Worm (Caenorhabditis elegans) whole organism, L3 larva: ENCODE results near the gene mccc-2.

Experiments
- aly-2 ChIP-seq: fragments of 150-350 bp; optimal IDR thresholded peaks from 2 replicates; lab custom pipeline; 2014; ENCODE audit warnings: missing biosample characterization, missing genetic modification characterization
- ceh-28 ChIP-seq: fragments of 150-350 bp; optimal IDR thresholded peaks from 2 replicates; lab custom pipeline; 2014; ENCODE audit warnings: missing biosample characterization, missing genetic modification reagents, missing genetic modification characterization
- daf-12 ChIP-seq: fragments of 150-350 bp; optimal IDR thresholded peaks from 2 replicates; lab custom pipeline; 2014; ENCODE audit warnings: missing biosample characterization, missing genetic modification reagents, missing genetic modification characterization
- egl-5 ChIP-seq: fragments of 150-350 bp; optimal IDR thresholded peaks from 2 replicates; lab custom pipeline; 2017; ENCODE audit warnings: missing biosample characterization, missing genetic modification reagents, missing genetic modification characterization, inconsistent platforms
- elt-2 ChIP-seq: sonication (generic microtip); optimal IDR thresholded peaks from 2 replicates; lab custom pipeline; 2016; ENCODE audit warnings: missing genetic modification reagents, mild to moderate bottlenecking, missing genetic modification characterization, missing compliant biosample characterization
- elt-3 ChIP-seq, 3 experiments: fragments of 150-350 bp in 1 of 3; sonication (generic microtip) in 2 of 3; optimal IDR thresholded peaks; 2 replicates in 2 of 3; 4 replicates in 1 of 3; lab custom pipeline; 2014 to 2017; ENCODE audit warnings: missing biosample characterization in 3 of 3, missing genetic modification characterization in 3 of 3
- fkh-10 ChIP-seq: sonication (generic microtip); optimal IDR thresholded peaks from 2 replicates; lab custom pipeline; 2017; ENCODE audit warnings: missing biosample characterization, missing genetic modification reagents, missing genetic modification characterization
- fkh-2 ChIP-seq: fragments of 150-350 bp; optimal IDR thresholded peaks from 2 replicates; lab custom pipeline; 2014; ENCODE audit warnings: missing biosample characterization, missing genetic modification reagents, missing genetic modification characterization
- fos-1 ChIP-seq: fragments of 150-350 bp; optimal IDR thresholded peaks from 2 replicates; lab custom pipeline; 2014; ENCODE audit warnings: missing biosample characterization, missing genetic modification characterization
- lin-15B ChIP-seq: fragments of 150-350 bp; optimal IDR thresholded peaks from 2 replicates; lab custom pipeline; 2014; ENCODE audit warnings: missing biosample characterization, missing genetic modification characterization
- lin-39 ChIP-seq: fragments of 150-350 bp; optimal IDR thresholded peaks from 2 replicates; lab custom pipeline; 2018; ENCODE audit warnings: missing biosample characterization, missing genetic modification reagents, missing genetic modification characterization
- lsy-12 ChIP-seq: sonication (generic microtip); optimal IDR thresholded peaks from 2 replicates; lab custom pipeline; 2016; ENCODE audit warnings: mild to moderate bottlenecking, missing genetic modification characterization, missing compliant biosample characterization
- nhr-11 ChIP-seq: fragments of 150-350 bp; optimal IDR thresholded peaks from 2 replicates; lab custom pipeline; 2014; ENCODE audit warnings: missing biosample characterization, missing genetic modification characterization
- nhr-12 ChIP-seq: fragments of 150-350 bp; optimal IDR thresholded peaks from 2 replicates; lab custom pipeline; 2014; ENCODE audit warnings: missing biosample characterization, missing genetic modification characterization
- nhr-237 ChIP-seq: fragments of 150-350 bp; optimal IDR thresholded peaks from 2 replicates; lab custom pipeline; 2014; ENCODE audit warnings: missing biosample characterization, missing genetic modification characterization
- nhr-25 ChIP-seq: sonication (generic microtip); optimal IDR thresholded peaks from 2 replicates; lab custom pipeline; 2017; ENCODE audit warnings: missing biosample characterization, missing genetic modification characterization
- nhr-28 ChIP-seq: fragments of 150-350 bp; optimal IDR thresholded peaks from 2 replicates; lab custom pipeline; 2014; ENCODE audit warnings: missing biosample characterization, missing genetic modification characterization
- nhr-43 ChIP-seq: sonication (generic microtip); optimal IDR thresholded peaks from 2 replicates; lab custom pipeline; 2016; ENCODE audit warnings: mild to moderate bottlenecking, missing genetic modification characterization, missing compliant biosample characterization; ENCODE audit not compliant: poor library complexity, severe bottlenecking
- nhr-67 ChIP-seq: fragments of 150-350 bp; optimal IDR thresholded peaks from 2 replicates; lab custom pipeline; 2014; ENCODE audit warnings: missing biosample characterization, missing genetic modification characterization
- nhr-76 ChIP-seq: fragments of 150-350 bp; sonication (generic microtip); optimal IDR thresholded peaks from 5 replicates; lab custom pipeline; 2014; ENCODE audit warnings: missing biosample characterization, missing genetic modification characterization
- pha-4 ChIP-seq: fragments of 150-350 bp; optimal IDR thresholded peaks from 2 replicates; lab custom pipeline; 2014; ENCODE audit warnings: missing biosample characterization, missing genetic modification reagents, missing genetic modification characterization
- pqm-1 ChIP-seq: fragments of 150-350 bp; optimal IDR thresholded peaks from 2 replicates; lab custom pipeline; 2017; ENCODE audit warnings: missing biosample characterization, missing genetic modification characterization, inconsistent platforms
- sea-2 ChIP-seq: fragments of 150-350 bp; sonication (generic microtip); optimal IDR thresholded peaks from 4 replicates; lab custom pipeline; 2014; ENCODE audit warnings: missing biosample characterization, missing genetic modification reagents, missing genetic modification characterization
- snpc-4 ChIP-seq: fragments of 150-350 bp; optimal IDR thresholded peaks from 2 replicates; lab custom pipeline; 2014; ENCODE audit warnings: missing biosample characterization, missing genetic modification characterization
- unc-39 ChIP-seq: sonication (generic microtip); optimal IDR thresholded peaks from 4 replicates; lab custom pipeline; 2017; ENCODE audit warnings: missing biosample characterization, missing genetic modification characterization
- zag-1 ChIP-seq: fragments of 150-350 bp; optimal IDR thresholded peaks from 2 replicates; lab custom pipeline; 2014; ENCODE audit warnings: missing biosample characterization, missing genetic modification characterization
- ztf-11 ChIP-seq: fragments of 150-350 bp; optimal IDR thresholded peaks from 2 replicates; lab custom pipeline; 2014; ENCODE audit warnings: missing biosample characterization, missing genetic modification characterization
- ztf-4 ChIP-seq: fragments of 150-350 bp; optimal IDR thresholded peaks from 2 replicates; lab custom pipeline; 2014; ENCODE audit warnings: missing biosample characterization, missing genetic modification characterization

mccc-2 gene

DNA sequence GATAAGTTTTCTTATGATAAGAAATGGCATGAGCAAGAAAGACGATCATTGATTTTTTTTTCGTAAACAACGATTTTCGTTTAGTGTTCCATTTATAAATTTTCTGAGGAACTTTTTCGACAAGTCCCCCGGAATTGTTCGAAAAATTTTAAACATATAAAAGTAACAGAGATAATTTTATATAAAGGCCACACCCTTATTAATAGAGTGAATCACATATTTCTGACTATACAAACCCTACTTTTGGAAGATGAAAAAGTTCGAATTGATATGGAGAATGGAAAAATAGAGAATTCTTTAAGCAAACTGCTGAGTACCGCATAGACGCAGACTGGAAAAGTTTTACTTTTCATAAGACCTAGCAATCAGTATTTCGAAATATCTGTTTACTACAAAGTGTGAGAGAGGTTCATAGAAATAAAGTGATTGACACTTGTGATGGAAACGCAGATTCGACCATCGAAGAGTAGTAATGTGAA, 38.0 kb downstream of the mccc-2 start (continued):
- TF ChIP-seq lsy-12 (tag; lab: Kevin White, UChicago) (peak; percentile 70), elt-2 (peak; percentile 66), snpc-4 (peak; percentile 60)

DNA sequence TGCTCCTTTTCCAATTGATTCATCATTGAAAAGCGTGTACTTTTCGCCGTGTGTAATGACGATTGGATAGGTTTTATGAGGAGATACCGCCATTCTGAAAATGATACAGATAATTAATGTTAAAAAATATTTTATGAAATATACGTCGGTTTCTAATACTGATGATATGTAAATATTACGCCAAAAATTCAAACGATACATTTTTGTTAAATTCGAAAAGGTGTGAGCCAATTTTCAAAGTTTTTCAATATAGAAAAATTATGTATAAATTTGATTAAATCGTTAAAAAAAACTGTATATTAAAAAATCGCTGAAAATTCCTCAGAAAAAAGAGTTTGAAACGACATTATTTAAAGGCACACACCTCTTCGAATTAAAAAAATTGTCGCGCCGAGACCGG, 38.6 kb downstream of the mccc-2 start, which contains the start of gene ikke-1:
ikke-1 (minus strand) TSS at position 101 of the 400 bp plus-strand sequence.
- no peak for TF ChIP-seq egl-5
- no peak for TF ChIP-seq nhr-237 (tag; lab: Kevin White, UChicago)
- no peak for TF ChIP-seq nhr-12 (tag; lab: Kevin White, UChicago)
- no peak for TF ChIP-seq pqm-1 (tag; lab: Kevin White, UChicago)
- no peak for TF ChIP-seq daf-12 (tag; lab: Kevin White, UChicago)
- no peak for TF ChIP-seq lin-15B
- no peak for TF ChIP-seq pha-4 (tag; lab: Kevin White, UChicago)
- no peak for TF ChIP-seq nhr-43
- TF ChIP-seq nhr-67 (tag; lab: Kevin White, UChicago): no peak
- no peak for TF ChIP-seq unc-39 (tag; lab: Kevin White, UChicago)
- no peak for TF ChIP-seq nhr-76 (tag; lab: Kevin White, UChicago)
- no peak for TF ChIP-seq fkh-2 (tag; lab: Kevin White, UChicago)
- no peak for TF ChIP-seq zag-1
- TF ChIP-seq nhr-28 (tag; lab: Kevin White, UChicago): no peak

DNA sequence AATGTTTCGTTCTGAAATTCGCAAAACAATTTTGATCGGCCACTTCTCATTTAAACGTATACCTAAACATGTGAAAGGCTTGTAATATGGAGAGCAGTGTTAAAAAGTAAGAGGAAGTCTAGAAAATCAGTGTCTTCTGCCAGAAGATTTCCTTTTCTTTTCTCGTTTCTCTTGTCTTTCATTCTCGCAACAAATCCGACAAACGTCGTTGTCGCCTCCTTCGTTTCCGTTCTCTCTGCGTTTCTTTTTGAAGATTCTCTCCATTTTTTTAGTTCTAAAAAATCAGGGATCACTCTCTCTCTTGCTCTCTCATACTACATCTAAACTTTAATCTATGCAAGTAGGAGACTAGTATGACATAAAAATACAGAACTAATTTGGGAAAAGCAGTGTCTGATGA, 41.9 kb downstream of the mccc-2 start:
- no peak for TF ChIP-seq nhr-25 (tag; lab: Kevin White, UChicago)
- no peak for TF ChIP-seq nhr-12 (tag; lab: Kevin White, UChicago)
- peak; percentile 6 for TF ChIP-seq fkh-10 (GFP tag; lab: Kevin White, UChicago)
- TF ChIP-seq fos-1 (tag; lab: Kevin White, UChicago): no peak
- TF ChIP-seq, all 47 proteins: peak for 1

- no peak for TF ChIP-seq lsy-12 (tag; lab: Kevin White, UChicago)
- no peak for TF ChIP-seq aly-2
- TF ChIP-seq fkh-2 (tag; lab: Kevin White, UChicago): no peak
- no peak for TF ChIP-seq nhr-43
- no peak for TF ChIP-seq fos-1 (tag; lab: Kevin White, UChicago)
- TF ChIP-seq nhr-67 (tag; lab: Kevin White, UChicago): no peak
- no peak for TF ChIP-seq sea-2 (GFP tag; lab: Kevin White, UChicago)
- TF ChIP-seq nhr-11: no peak
- TF ChIP-seq, all 47 proteins: peak for 0
These were observed 43.3 kb downstream of the mccc-2 start, which contains the start of gene R107.2 for ce11 chrIII:9045838-9046237. TSS of gene R107.2 (minus strand) at chrIII:9045938.

DNA sequence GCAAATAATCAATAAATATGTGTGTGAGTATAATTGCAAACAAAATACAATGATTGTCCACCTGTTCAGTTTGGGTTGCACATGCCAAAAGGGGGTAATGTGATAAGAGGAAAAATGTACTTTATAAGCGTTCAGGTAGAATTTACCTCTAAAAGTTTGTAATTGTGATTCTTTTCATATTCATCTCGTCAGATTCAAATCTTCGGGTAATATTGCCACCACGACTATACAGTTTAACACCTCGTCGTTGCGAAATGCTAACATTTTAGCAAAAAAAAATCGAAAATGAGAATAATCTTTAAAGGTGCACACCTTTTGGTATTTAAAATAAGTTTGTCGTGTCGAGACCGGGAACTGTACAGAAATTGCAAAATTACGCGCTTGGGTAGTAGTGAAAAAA, 46.0 kb downstream of the mccc-2 start, which contains the start of gene nac-2:
nac-2 (minus strand) TSS at position 101 of the 400 bp plus-strand sequence.
- TF ChIP-seq ceh-28 (tag; lab: Kevin White, UChicago) (peak; percentile 0), nhr-11 (no peak)

DNA sequence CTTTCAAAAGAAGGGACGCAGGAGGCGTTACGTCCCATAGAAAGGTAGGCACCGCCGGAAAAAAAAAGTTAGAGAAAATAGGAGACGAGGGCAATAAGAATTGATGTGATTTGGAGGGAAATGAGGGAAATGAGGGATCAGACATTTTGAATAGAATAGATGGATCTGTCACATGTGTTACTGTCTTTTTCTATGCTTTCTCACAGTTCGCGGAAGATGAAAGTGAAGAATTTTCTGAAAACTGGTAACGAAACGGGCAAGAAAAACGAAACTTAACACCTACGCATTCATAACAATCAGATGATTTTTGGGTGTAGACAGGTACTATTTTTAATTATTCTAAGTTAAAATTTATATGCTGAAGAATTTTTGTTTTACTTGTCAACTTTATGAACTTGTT, 51.5 kb downstream of the mccc-2 start, which contains the start of gene R107.9:
R107.9 (plus strand) TSS at position 301 of the 400 bp plus-strand sequence.
- TF ChIP-seq lin-39 (no peak), ztf-11 (no peak), ztf-4 (tag; lab: Kevin White, UChicago) (no peak), elt-3 (tag; optimal IDR thresholded peaks at IDR 0.05; lab: Kevin White, UChicago) (no peak), egl-5 (peak; percentile 17), nhr-25 (tag; lab: Kevin White, UChicago) (no peak), pqm-1 (tag; lab: Kevin White, UChicago) (no peak)
